Worm (Caenorhabditis elegans) whole organism, young adult: ENCODE measurements around the gene F40G9.18.

ENCODE experiments used
- B0019.2 ChIP-seq: fragments of 200-800 bp; sonication (Bioruptor generic); conservative IDR thresholded peaks from 2 replicates; pipeline ENCODE4 v1.3.6; 2022; ENCODE audit warnings: missing genetic modification reagents, missing genetic modification characterization, missing compliant biosample characterization
- B0035.1 ChIP-seq: sonication (generic microtip); optimal IDR thresholded peaks from 2 replicates; lab custom pipeline; 2016; ENCODE audit warnings: missing genetic modification characterization, mild to moderate bottlenecking, missing compliant biosample characterization, missing genotype, missing genetic modification reagents
- B0336.3 ChIP-seq: fragments of 200-800 bp; sonication (Bioruptor generic); IDR thresholded peaks from 2 replicates; pipeline ENCODE4 v1.3.6; 2022; ENCODE audit warnings: missing genetic modification characterization, missing compliant biosample characterization
- F37B4.10 ChIP-seq: fragments of 200-800 bp; sonication (Bioruptor generic); IDR thresholded peaks from 2 replicates; pipeline ENCODE4 v1.3.6; 2022; ENCODE audit warnings: missing genetic modification characterization, missing compliant biosample characterization
- F52B5.7 ChIP-seq: sonication (generic microtip); optimal IDR thresholded peaks from 2 replicates; lab custom pipeline; 2016; ENCODE audit warnings: mild to moderate bottlenecking, missing genetic modification characterization, missing compliant biosample characterization
- Y95B8A.8 ChIP-seq: fragments of 200-800 bp; sonication (Bioruptor generic); IDR thresholded peaks from 2 replicates; pipeline ENCODE4 v1.3.6; 2022; ENCODE audit warnings: missing genetic modification reagents, missing genetic modification characterization, missing compliant biosample characterization
- attf-3 ChIP-seq: fragments of 200-800 bp; sonication (Bioruptor generic); conservative IDR thresholded peaks from 2 replicates; pipeline ENCODE4 v1.3.6; 2022; ENCODE audit warnings: missing genetic modification reagents, missing genetic modification characterization, missing compliant biosample characterization
- ccch-3 ChIP-seq: fragments of 200-800 bp; sonication (Bioruptor generic); optimal IDR thresholded peaks from 2 replicates; lab custom pipeline; 2018; ENCODE audit warnings: mild to moderate bottlenecking, missing genetic modification characterization, missing compliant biosample characterization
- ceh-27 ChIP-seq: fragments of 200-800 bp; sonication (Bioruptor generic); optimal IDR thresholded peaks from 2 replicates; lab custom pipeline; 2018; ENCODE audit warnings: mild to moderate bottlenecking, missing genetic modification characterization, moderate library complexity, missing compliant biosample characterization
- die-1 ChIP-seq: sonication (generic microtip); optimal IDR thresholded peaks from 2 replicates; lab custom pipeline; 2016; ENCODE audit warnings: missing genotype, mild to moderate bottlenecking, missing genetic modification characterization, missing compliant biosample characterization
- efl-1 ChIP-seq: fragments of 150-350 bp; optimal IDR thresholded peaks from 2 replicates; lab custom pipeline; 2014; ENCODE audit warnings: missing biosample characterization, missing genetic modification reagents, missing genetic modification characterization
- egl-18 ChIP-seq: fragments of 200-800 bp; sonication (Bioruptor generic); IDR thresholded peaks from 2 replicates; pipeline ENCODE4 v1.3.6; 2022; ENCODE audit warnings: missing genetic modification reagents, missing genetic modification characterization, missing compliant biosample characterization
- egrh-3 ChIP-seq: fragments of 200-800 bp; sonication (Bioruptor generic); IDR thresholded peaks from 2 replicates; pipeline ENCODE4 v1.3.6; 2022; ENCODE audit warnings: missing genetic modification reagents, missing genetic modification characterization, missing compliant biosample characterization
- ekl-4 ChIP-seq: fragments of 200-800 bp; sonication (Bioruptor generic); IDR thresholded peaks from 2 replicates; pipeline ENCODE4 v1.3.6; 2022; ENCODE audit warnings: missing genetic modification reagents, missing genetic modification characterization, missing compliant biosample characterization
- ets-4 ChIP-seq: fragments of 200-800 bp; sonication (Bioruptor generic); optimal IDR thresholded peaks from 2 replicates; lab custom pipeline; 2018; ENCODE audit warnings: mild to moderate bottlenecking, missing genetic modification characterization, missing compliant biosample characterization
- fkh-3 ChIP-seq: sonication (generic microtip); optimal IDR thresholded peaks from 2 replicates; lab custom pipeline; 2016; ENCODE audit warnings: mild to moderate bottlenecking, missing genetic modification characterization, missing compliant biosample characterization
- hlh-26 ChIP-seq: fragments of 200-800 bp; sonication (Bioruptor generic); conservative IDR thresholded peaks from 2 replicates; pipeline ENCODE4 v1.3.6; 2022; ENCODE audit warnings: missing genetic modification reagents, missing genetic modification characterization, missing compliant biosample characterization
- let-607 ChIP-seq, 2 experiments: fragments of 200-800 bp in 1 of 2; sonication (Bioruptor generic) in 1 of 2; sonication (generic microtip) in 1 of 2; optimal IDR thresholded peaks; 2 replicates each; lab custom pipeline; 2016 to 2018; ENCODE audit warnings: mild to moderate bottlenecking in 2 of 2, missing compliant biosample characterization in 2 of 2, missing genetic modification characterization in 2 of 2, moderate library complexity in 2 of 2, missing genotype in 1 of 2
- lir-1 ChIP-seq: fragments of 200-800 bp; sonication (Bioruptor generic); conservative IDR thresholded peaks from 2 replicates; pipeline ENCODE4 v1.3.6; 2022; ENCODE audit warnings: missing genetic modification reagents, missing genetic modification characterization, missing compliant biosample characterization
- mcd-1 ChIP-seq: fragments of 200-800 bp; sonication (Bioruptor generic); IDR thresholded peaks from 2 replicates; pipeline ENCODE4 v1.3.6; 2022; ENCODE audit warnings: missing genetic modification reagents, missing genetic modification characterization, missing compliant biosample characterization
- mes-4 ChIP-seq: sonication (generic microtip); optimal IDR thresholded peaks from 2 replicates; lab custom pipeline; 2016; ENCODE audit warnings: missing genotype, missing genetic modification characterization, missing compliant biosample characterization
- nfya-1 ChIP-seq: sonication (generic microtip); optimal IDR thresholded peaks from 2 replicates; lab custom pipeline; 2017; ENCODE audit warnings: antibody characterized with exemption, missing compliant biosample characterization, missing genetic modification characterization, borderline replicate concordance; ENCODE audit not compliant: insufficient read depth
- nhr-120 ChIP-seq: fragments of 200-800 bp; sonication (Bioruptor generic); IDR thresholded peaks from 2 replicates; pipeline ENCODE4 v1.3.6; 2022; ENCODE audit warnings: missing genetic modification characterization, missing compliant biosample characterization
- nhr-179 ChIP-seq: sonication (generic microtip); optimal IDR thresholded peaks from 2 replicates; lab custom pipeline; 2016; ENCODE audit warnings: mild to moderate bottlenecking, missing genetic modification characterization, missing compliant biosample characterization
- pha-4 ChIP-seq: fragments of 150-350 bp; sonication (generic microtip); optimal IDR thresholded peaks from 2 replicates; lab custom pipeline; 2014; ENCODE audit warnings: missing biosample characterization, missing genetic modification reagents, missing genetic modification characterization
- somi-1 ChIP-seq: fragments of 200-800 bp; sonication (Bioruptor generic); optimal IDR thresholded peaks from 2 replicates; lab custom pipeline; 2018; ENCODE audit warnings: mild to moderate bottlenecking, missing genetic modification characterization, missing compliant biosample characterization
- sptf-2 ChIP-seq: fragments of 200-800 bp; sonication (Bioruptor generic); optimal IDR thresholded peaks from 2 replicates; lab custom pipeline; 2018; ENCODE audit warnings: mild to moderate bottlenecking, missing genetic modification characterization, missing compliant biosample characterization
- zfh-2 ChIP-seq: fragments of 200-800 bp; sonication (Bioruptor generic); conservative IDR thresholded peaks from 2 replicates; pipeline ENCODE4 v1.3.6; 2022; ENCODE audit warnings: missing genetic modification reagents, missing genetic modification characterization, missing compliant biosample characterization
- ztf-26 ChIP-seq: sonication (generic microtip); optimal IDR thresholded peaks from 2 replicates; lab custom pipeline; 2017; ENCODE audit warnings: missing genetic modification characterization, missing compliant biosample characterization
- ztf-28 ChIP-seq: fragments of 200-800 bp; sonication (Bioruptor generic); IDR thresholded peaks from 2 replicates; pipeline ENCODE4 v1.3.6; 2022; ENCODE audit warnings: missing genetic modification reagents, missing genetic modification characterization, missing compliant biosample characterization
- ztf-3 ChIP-seq: fragments of 200-800 bp; sonication (Bioruptor generic); optimal IDR thresholded peaks from 2 replicates; lab custom pipeline; 2018; ENCODE audit warnings: mild to moderate bottlenecking, missing genetic modification characterization, missing compliant biosample characterization

The F40G9.18 gene

DNA sequence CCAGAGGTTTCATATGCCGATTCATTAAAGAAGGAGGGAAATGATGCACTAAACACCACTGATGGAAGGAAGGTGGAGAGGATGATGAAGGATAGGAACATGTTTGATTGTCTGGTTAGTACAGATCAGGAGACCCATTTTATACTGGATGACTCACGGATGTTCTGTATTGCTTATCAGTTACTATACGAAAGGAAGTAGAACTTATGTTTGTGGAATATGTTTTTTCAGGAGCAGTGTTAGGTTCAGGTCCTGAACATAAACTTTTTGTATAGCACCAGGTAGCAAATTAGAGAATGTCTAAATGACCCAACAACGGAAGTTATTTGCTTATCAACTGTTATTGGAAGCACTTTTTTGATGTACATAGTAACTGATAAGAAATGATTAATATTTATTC, 6.4 kb upstream of the F40G9.18 start, which contains the start of gene clec-148:
Gene clec-148, minus strand, starts transcription at position 101 of the 400 bp plus-strand sequence.
- TF ChIP-seq die-1 (tag; lab: Kevin White, UChicago) (no peak), F52B5.7 (no peak), ekl-4 (GFP tag; lab: Robert Waterston, UW) (no peak), egl-18 (GFP tag; lab: Robert Waterston, UW) (no peak), ztf-28 (GFP tag; lab: Robert Waterston, UW) (no peak), fkh-3 (tag; lab: Kevin White, UChicago) (no peak), hlh-26 (GFP tag; lab: Robert Waterston, UW) (no peak), Y95B8A.8 (no peak), somi-1 (GFP tag; lab: Kevin White, UChicago) (no peak)
- TF ChIP-seq, all 124 proteins: peak for 0

DNA sequence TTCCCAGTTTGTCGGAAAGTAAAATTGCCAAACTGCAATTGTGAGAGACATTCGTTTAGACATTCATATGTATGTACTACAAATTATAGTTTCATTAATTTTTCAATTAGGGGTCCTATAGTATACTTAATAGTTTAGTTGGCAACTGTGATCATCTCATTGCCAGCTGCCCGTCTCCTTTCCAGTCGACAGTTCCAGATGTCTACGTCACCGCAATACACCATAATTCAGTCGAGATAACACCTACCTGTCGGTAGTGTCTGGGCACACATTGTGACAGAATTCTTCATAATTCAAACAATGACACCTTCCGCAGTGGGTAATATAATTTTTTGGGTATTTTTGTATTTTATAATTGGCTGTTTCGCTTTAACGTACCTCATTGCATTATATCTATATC, 4.1 kb upstream of the F40G9.18 start, which contains the start of gene F40G9.19:
Gene F40G9.19, plus strand, starts transcription at position 301 of the 400 bp plus-strand sequence.
- TF ChIP-seq B0336.3 (no peak), nhr-120 (no peak), F37B4.10 (GFP tag; lab: Robert Waterston, UW) (no peak), B0035.1 (tag; lab: Kevin White, UChicago) (no peak), sptf-2 (GFP tag; lab: Kevin White, UChicago) (no peak), mcd-1 (GFP tag; lab: Robert Waterston, UW) (no peak), ccch-3 (GFP tag; lab: Kevin White, UChicago) (no peak), B0019.2 (GFP tag; lab: Robert Waterston, UW) (no peak), fkh-3 (tag; lab: Kevin White, UChicago) (no peak), let-607 (tag; optimal IDR thresholded peaks at IDR 0.05; lab: Kevin White, UChicago) (no peak), die-1 (tag; lab: Kevin White, UChicago) (no peak), nhr-179 (tag; lab: Kevin White, UChicago) (no peak)

DNA sequence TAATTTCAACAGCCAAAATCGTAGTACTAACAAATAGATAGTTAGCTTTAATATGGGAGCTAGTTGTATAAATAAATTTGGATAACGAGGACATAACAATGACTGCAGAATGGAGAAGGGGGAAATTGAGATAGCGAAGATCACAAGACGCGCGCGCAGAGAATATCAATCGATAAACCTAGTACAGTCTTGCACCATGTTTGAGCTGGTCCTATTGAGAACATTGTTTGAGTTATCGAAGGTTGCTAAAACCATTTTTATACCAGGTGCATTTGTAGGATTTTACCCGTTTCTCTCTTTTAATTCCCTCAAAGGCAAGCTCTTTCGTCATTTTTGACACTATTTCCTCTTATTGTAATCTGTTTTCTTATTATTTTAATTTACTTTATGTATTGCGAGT, 2.2 kb upstream of the F40G9.18 start, which contains the start of the genes F40G9.9 and F40G9.12:
Gene F40G9.9, minus strand, starts transcription at position 101 of the 400 bp plus-strand sequence.
Gene F40G9.12, plus strand, starts transcription at position 231 of the 400 bp plus-strand sequence.
- TF ChIP-seq mes-4 (tag; lab: Kevin White, UChicago) (no peak), ceh-27 (GFP tag; lab: Kevin White, UChicago) (no peak), ztf-3 (GFP tag; lab: Kevin White, UChicago) (no peak)

DNA sequence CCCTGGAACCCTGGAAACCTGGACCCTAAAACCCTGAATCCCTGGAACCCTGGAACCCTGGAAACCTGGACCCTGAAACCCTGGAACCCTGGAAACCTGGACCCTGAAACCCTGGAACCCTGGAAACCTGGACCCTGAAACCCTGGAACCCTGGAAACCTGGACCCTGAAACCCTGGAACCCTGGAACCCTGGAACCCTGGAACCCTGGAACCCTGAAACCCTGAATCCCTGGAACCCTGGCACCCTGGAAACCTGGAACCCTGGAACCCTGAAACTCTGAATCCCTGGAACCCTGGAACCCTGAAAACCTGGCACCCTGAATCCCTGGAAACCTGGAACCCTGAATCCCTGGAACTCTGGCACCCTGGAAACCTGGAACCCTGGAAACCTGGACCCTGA, 1.0 kb downstream of the F40G9.18 start:
- peak; percentile 82 for TF ChIP-seq zfh-2 (GFP tag; lab: Robert Waterston, UW)
- peak; percentile 85 for TF ChIP-seq egrh-3 (GFP tag; lab: Robert Waterston, UW)

DNA sequence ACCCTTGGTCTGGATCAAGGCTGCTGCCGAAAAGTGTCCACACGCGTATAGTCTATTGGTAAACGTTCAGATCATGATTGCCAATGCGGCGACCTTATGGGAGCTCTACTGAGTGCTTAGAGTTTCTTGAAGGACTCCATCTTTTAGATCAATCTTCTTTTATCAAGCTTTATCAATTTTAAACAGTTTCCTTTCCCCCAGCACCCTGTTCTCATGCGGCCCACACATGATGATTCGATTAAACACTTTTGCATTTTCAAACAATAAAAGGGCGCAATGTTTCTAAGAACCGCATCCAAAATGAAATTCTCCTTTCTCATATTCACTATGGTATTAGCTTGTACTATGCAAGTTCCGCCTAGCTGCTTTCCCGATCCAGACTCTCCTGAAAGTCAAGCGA, 4.0 kb downstream of the F40G9.18 start, which contains the start of gene F40G9.7:
Gene F40G9.7, plus strand, starts transcription at position 301 of the 400 bp plus-strand sequence.
- TF ChIP-seq lir-1 (GFP tag; lab: Robert Waterston, UW) (no peak), efl-1 (GFP tag; lab: Kevin White, UChicago) (no peak), ztf-26 (tag; lab: Kevin White, UChicago) (no peak), egrh-3 (GFP tag; lab: Robert Waterston, UW) (no peak), nfya-1 (no peak), attf-3 (no peak), pha-4 (tag; lab: Kevin White, UChicago) (no peak), ccch-3 (GFP tag; lab: Kevin White, UChicago) (no peak), ets-4 (GFP tag; lab: Kevin White, UChicago) (no peak)
